Worm (Caenorhabditis elegans) whole organism, young adult: ENCODE results near the gene flh-2.

Experiments used
- B0261.1 ChIP-seq: sonication (generic microtip); optimal IDR thresholded peaks from 2 replicates; lab custom pipeline; 2016; ENCODE audit warnings: mild to moderate bottlenecking, missing genetic modification characterization, moderate library complexity, missing compliant biosample characterization
- D2030.7 ChIP-seq: fragments of 200-800 bp; sonication (Bioruptor generic); IDR thresholded peaks from 2 replicates; pipeline ENCODE4 v1.3.6; 2022; ENCODE audit warnings: missing genetic modification reagents, missing genetic modification characterization, missing compliant biosample characterization
- F37B4.10 ChIP-seq: fragments of 200-800 bp; sonication (Bioruptor generic); IDR thresholded peaks from 2 replicates; pipeline ENCODE4 v1.3.6; 2022; ENCODE audit warnings: missing genetic modification characterization, missing compliant biosample characterization
- Y53G8AR.9 ChIP-seq: fragments of 200-800 bp; sonication (Bioruptor generic); conservative IDR thresholded peaks from 2 replicates; pipeline ENCODE4 v1.3.6; 2022; ENCODE audit warnings: missing genetic modification reagents, missing genetic modification characterization, missing compliant biosample characterization
- ama-1 ChIP-seq, 3 experiments: fragments of 150-350 bp in 1 of 3; sonication (generic microtip) in 2 of 3; optimal IDR thresholded peaks; 2 replicates each; lab custom pipeline; 2014 to 2018; ENCODE audit warnings: missing biosample characterization in 2 of 3, missing genetic modification characterization in 2 of 3, missing genetic modification reagents in 2 of 3
- cebp-2 ChIP-seq: fragments of 200-800 bp; sonication (Bioruptor generic); IDR thresholded peaks from 2 replicates; pipeline ENCODE4 v1.3.6; 2022; ENCODE audit warnings: missing genetic modification characterization, missing compliant biosample characterization
- egl-18 ChIP-seq: fragments of 200-800 bp; sonication (Bioruptor generic); IDR thresholded peaks from 2 replicates; pipeline ENCODE4 v1.3.6; 2022; ENCODE audit warnings: missing genetic modification reagents, missing genetic modification characterization, missing compliant biosample characterization
- pha-4 ChIP-seq: fragments of 150-350 bp; sonication (generic microtip); optimal IDR thresholded peaks from 2 replicates; lab custom pipeline; 2014; ENCODE audit warnings: missing biosample characterization, missing genetic modification reagents, missing genetic modification characterization
- snpc-1.1 ChIP-seq: sonication (generic microtip); optimal IDR thresholded peaks from 2 replicates; lab custom pipeline; 2017; ENCODE audit warnings: missing genetic modification characterization, mild to moderate bottlenecking, missing compliant biosample characterization, antibody characterized with exemption, moderate library complexity, missing genotype, missing genetic modification reagents; ENCODE audit not compliant: insufficient read depth
- snpc-3.4 ChIP-seq: sonication (generic microtip); optimal IDR thresholded peaks from 2 replicates; lab custom pipeline; 2017; ENCODE audit warnings: missing genetic modification characterization, mild to moderate bottlenecking, missing compliant biosample characterization, antibody characterized with exemption, moderate library complexity, missing genotype, missing genetic modification reagents
- snpc-4 ChIP-seq, 5 experiments: fragments of 150-350 bp in 1 of 5; sonication (generic microtip) in 4 of 5; optimal IDR thresholded peaks; 2 replicates each; lab custom pipeline; 2014 to 2018; ENCODE audit warnings: missing genetic modification characterization in 5 of 5, missing biosample characterization in 3 of 5, antibody characterized with exemption in 2 of 5, mild to moderate bottlenecking in 2 of 5, missing compliant biosample characterization in 2 of 5, missing genotype in 2 of 5, moderate library complexity in 2 of 5, missing genetic modification reagents in 1 of 5

DNA sequence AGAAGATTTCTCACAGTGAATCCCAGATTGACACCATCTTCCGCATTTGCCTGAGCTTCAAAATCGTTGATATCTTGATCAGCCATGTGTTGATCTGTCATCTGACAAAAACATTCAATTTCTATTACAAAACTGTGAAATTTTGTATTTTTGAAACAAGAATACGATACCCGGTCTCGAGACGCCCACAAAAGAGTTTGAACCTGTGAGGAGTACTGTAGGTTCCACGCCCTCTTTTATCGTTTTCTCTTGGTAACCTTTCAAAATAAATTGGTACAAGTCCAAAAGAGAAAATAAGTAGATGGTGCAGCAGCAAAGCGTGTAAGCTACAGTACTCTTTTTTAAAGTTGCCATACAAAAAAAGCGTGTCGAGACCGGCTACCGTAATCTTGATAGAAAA, 42.0 kb upstream of the flh-2 start, which contains the start of gene F26F4.12:
- TF ChIP-seq B0261.1 (tag; lab: Kevin White, UChicago) (no peak), Y53G8AR.9 (no peak), F37B4.10 (GFP tag; lab: Robert Waterston, UW) (no peak), snpc-3.4 (no peak), D2030.7 (GFP tag; lab: Robert Waterston, UW) (no peak), cebp-2 (GFP tag; lab: Robert Waterston, UW) (no peak), ama-1 (optimal IDR thresholded peaks at IDR 0.05; lab: Kevin White, UChicago) (no peak), ama-1 (GFP tag; optimal IDR thresholded peaks at IDR 0.05; lab: Kevin White, UChicago) (no peak), egl-18 (GFP tag; lab: Robert Waterston, UW) (no peak), snpc-4 (GFP tag; optimal IDR thresholded peaks at IDR 0.05; lab: Kevin White, UChicago) (no peak), snpc-4 (tag; optimal IDR thresholded peaks at IDR 0.05; lab: Kevin White, UChicago) (no peak), pha-4 (tag; lab: Kevin White, UChicago) (no peak), snpc-1.1 (tag; lab: Kevin White, UChicago) (no peak)
